Worm (Caenorhabditis elegans) whole organism, young adult: ENCODE measurements around the gene F13B6.2.

ENCODE experiments used
- B0035.1 ChIP-seq: sonication (generic microtip); optimal IDR thresholded peaks from 2 replicates; lab custom pipeline; 2016; ENCODE audit warnings: missing genetic modification characterization, mild to moderate bottlenecking, missing compliant biosample characterization, missing genotype, missing genetic modification reagents
- B0336.3 ChIP-seq: fragments of 200-800 bp; sonication (Bioruptor generic); IDR thresholded peaks from 2 replicates; pipeline ENCODE4 v1.3.6; 2022; ENCODE audit warnings: missing genetic modification characterization, missing compliant biosample characterization
- C06A6.2 ChIP-seq: fragments of 200-800 bp; sonication (Bioruptor generic); conservative IDR thresholded peaks from 2 replicates; pipeline ENCODE4 v1.3.6; 2022; ENCODE audit warnings: missing genetic modification characterization, missing compliant biosample characterization
- D2030.7 ChIP-seq: fragments of 200-800 bp; sonication (Bioruptor generic); IDR thresholded peaks from 2 replicates; pipeline ENCODE4 v1.3.6; 2022; ENCODE audit warnings: missing genetic modification reagents, missing genetic modification characterization, missing compliant biosample characterization
- F22D6.2 ChIP-seq: sonication (generic microtip); optimal IDR thresholded peaks from 2 replicates; lab custom pipeline; 2016; ENCODE audit warnings: mild to moderate bottlenecking, missing genetic modification characterization, missing compliant biosample characterization
- F39B2.1 ChIP-seq: fragments of 200-800 bp; sonication (Bioruptor generic); IDR thresholded peaks from 2 replicates; pipeline ENCODE4 v1.3.6; 2022; ENCODE audit warnings: missing genetic modification reagents, missing genetic modification characterization, missing compliant biosample characterization
- F52B5.7 ChIP-seq: sonication (generic microtip); optimal IDR thresholded peaks from 2 replicates; lab custom pipeline; 2016; ENCODE audit warnings: mild to moderate bottlenecking, missing genetic modification characterization, missing compliant biosample characterization
- F55B11.4 ChIP-seq: sonication (generic microtip); optimal IDR thresholded peaks from 2 replicates; lab custom pipeline; 2016; ENCODE audit warnings: missing compliant biosample characterization, missing genetic modification characterization, borderline replicate concordance; ENCODE audit not compliant: insufficient read depth
- K12H6.12 ChIP-seq: fragments of 200-800 bp; sonication (Bioruptor generic); optimal IDR thresholded peaks from 2 replicates; lab custom pipeline; 2018; ENCODE audit warnings: mild to moderate bottlenecking, missing genetic modification characterization, missing compliant biosample characterization
- Y53G8AR.9 ChIP-seq: fragments of 200-800 bp; sonication (Bioruptor generic); conservative IDR thresholded peaks from 2 replicates; pipeline ENCODE4 v1.3.6; 2022; ENCODE audit warnings: missing genetic modification reagents, missing genetic modification characterization, missing compliant biosample characterization
- Y95B8A.8 ChIP-seq: fragments of 200-800 bp; sonication (Bioruptor generic); IDR thresholded peaks from 2 replicates; pipeline ENCODE4 v1.3.6; 2022; ENCODE audit warnings: missing genetic modification reagents, missing genetic modification characterization, missing compliant biosample characterization
- ZK185.1 ChIP-seq: sonication (generic microtip); optimal IDR thresholded peaks from 2 replicates; lab custom pipeline; 2016; ENCODE audit warnings: mild to moderate bottlenecking, missing genetic modification characterization, missing compliant biosample characterization; ENCODE audit not compliant: poor library complexity, severe bottlenecking
- ccch-3 ChIP-seq: fragments of 200-800 bp; sonication (Bioruptor generic); optimal IDR thresholded peaks from 2 replicates; lab custom pipeline; 2018; ENCODE audit warnings: mild to moderate bottlenecking, missing genetic modification characterization, missing compliant biosample characterization
- cebp-2 ChIP-seq: fragments of 200-800 bp; sonication (Bioruptor generic); IDR thresholded peaks from 2 replicates; pipeline ENCODE4 v1.3.6; 2022; ENCODE audit warnings: missing genetic modification characterization, missing compliant biosample characterization
- ceh-100 ChIP-seq: fragments of 200-800 bp; sonication (Bioruptor generic); IDR thresholded peaks from 2 replicates; pipeline ENCODE4 v1.3.6; 2022; ENCODE audit warnings: missing genetic modification reagents, missing genetic modification characterization, missing compliant biosample characterization
- ceh-27 ChIP-seq: fragments of 200-800 bp; sonication (Bioruptor generic); optimal IDR thresholded peaks from 2 replicates; lab custom pipeline; 2018; ENCODE audit warnings: mild to moderate bottlenecking, missing genetic modification characterization, moderate library complexity, missing compliant biosample characterization
- ceh-40 ChIP-seq: fragments of 200-800 bp; sonication (Bioruptor generic); IDR thresholded peaks from 2 replicates; pipeline ENCODE4 v1.3.6; 2022; ENCODE audit warnings: missing genetic modification characterization, missing compliant biosample characterization
- ceh-58 ChIP-seq: fragments of 200-800 bp; sonication (Bioruptor generic); IDR thresholded peaks from 2 replicates; pipeline ENCODE4 v1.3.6; 2022; ENCODE audit warnings: missing genetic modification characterization, missing compliant biosample characterization
- ceh-79 ChIP-seq: sonication (generic microtip); optimal IDR thresholded peaks from 2 replicates; lab custom pipeline; 2017; ENCODE audit warnings: mild to moderate bottlenecking, missing genetic modification characterization, missing compliant biosample characterization
- ceh-91 ChIP-seq: fragments of 200-800 bp; sonication (Bioruptor generic); IDR thresholded peaks from 2 replicates; pipeline ENCODE4 v1.3.6; 2022; ENCODE audit warnings: missing genetic modification reagents, missing genetic modification characterization, missing compliant biosample characterization
- dpl-1 ChIP-seq: fragments of 150-350 bp; optimal IDR thresholded peaks from 2 replicates; lab custom pipeline; 2014; ENCODE audit warnings: missing biosample characterization, missing genetic modification reagents, missing genetic modification characterization
- egl-44 ChIP-seq: fragments of 200-800 bp; sonication (Bioruptor generic); IDR thresholded peaks from 2 replicates; pipeline ENCODE4 v1.3.6; 2022; ENCODE audit warnings: missing genetic modification reagents, missing genetic modification characterization, missing compliant biosample characterization
- ekl-4 ChIP-seq: fragments of 200-800 bp; sonication (Bioruptor generic); IDR thresholded peaks from 2 replicates; pipeline ENCODE4 v1.3.6; 2022; ENCODE audit warnings: missing genetic modification reagents, missing genetic modification characterization, missing compliant biosample characterization
- hrde-1 ChIP-seq: sonication (generic microtip); optimal IDR thresholded peaks from 2 replicates; lab custom pipeline; 2016; ENCODE audit warnings: missing genetic modification characterization, mild to moderate bottlenecking, missing compliant biosample characterization, moderate library complexity, missing genotype, missing genetic modification reagents, borderline replicate concordance
- let-607 ChIP-seq, 2 experiments: fragments of 200-800 bp in 1 of 2; sonication (Bioruptor generic) in 1 of 2; sonication (generic microtip) in 1 of 2; optimal IDR thresholded peaks; 2 replicates each; lab custom pipeline; 2016 to 2018; ENCODE audit warnings: mild to moderate bottlenecking in 2 of 2, missing compliant biosample characterization in 2 of 2, missing genetic modification characterization in 2 of 2, moderate library complexity in 2 of 2, missing genotype in 1 of 2
- lin-40 ChIP-seq: sonication (generic microtip); optimal IDR thresholded peaks from 2 replicates; lab custom pipeline; 2016; ENCODE audit warnings: missing genetic modification characterization, mild to moderate bottlenecking, missing compliant biosample characterization, missing genotype, missing genetic modification reagents
- lin-54 ChIP-seq: fragments of 200-800 bp; sonication (Bioruptor generic); optimal IDR thresholded peaks from 2 replicates; lab custom pipeline; 2018; ENCODE audit warnings: mild to moderate bottlenecking, missing genetic modification characterization, missing compliant biosample characterization
- mcd-1 ChIP-seq: fragments of 200-800 bp; sonication (Bioruptor generic); IDR thresholded peaks from 2 replicates; pipeline ENCODE4 v1.3.6; 2022; ENCODE audit warnings: missing genetic modification reagents, missing genetic modification characterization, missing compliant biosample characterization
- nfya-1 ChIP-seq: sonication (generic microtip); optimal IDR thresholded peaks from 2 replicates; lab custom pipeline; 2017; ENCODE audit warnings: antibody characterized with exemption, missing compliant biosample characterization, missing genetic modification characterization, borderline replicate concordance; ENCODE audit not compliant: insufficient read depth
- nfya-2 ChIP-seq: fragments of 200-800 bp; sonication (Bioruptor generic); IDR thresholded peaks from 2 replicates; pipeline ENCODE4 v1.3.6; 2022; ENCODE audit warnings: missing genetic modification reagents, missing genetic modification characterization, missing compliant biosample characterization
- nfyb-1 ChIP-seq: fragments of 200-800 bp; sonication (Bioruptor generic); IDR thresholded peaks from 2 replicates; pipeline ENCODE4 v1.3.6; 2022; ENCODE audit warnings: missing genetic modification reagents, missing genetic modification characterization, missing compliant biosample characterization
- nhr-27 ChIP-seq: fragments of 200-800 bp; sonication (Bioruptor generic); optimal IDR thresholded peaks from 2 replicates; lab custom pipeline; 2018; ENCODE audit warnings: mild to moderate bottlenecking, missing genetic modification characterization, moderate library complexity, missing compliant biosample characterization
- pbrm-1 ChIP-seq: fragments of 200-800 bp; sonication (Bioruptor generic); IDR thresholded peaks from 2 replicates; pipeline ENCODE4 v1.3.6; 2022; ENCODE audit warnings: missing genetic modification reagents, missing genetic modification characterization, missing compliant biosample characterization
- pha-4 ChIP-seq: fragments of 150-350 bp; sonication (generic microtip); optimal IDR thresholded peaks from 2 replicates; lab custom pipeline; 2014; ENCODE audit warnings: missing biosample characterization, missing genetic modification reagents, missing genetic modification characterization
- repo-1 ChIP-seq: sonication (generic microtip); optimal IDR thresholded peaks from 2 replicates; lab custom pipeline; 2017; ENCODE audit warnings: mild to moderate bottlenecking, missing genetic modification characterization, missing compliant biosample characterization
- sea-2 ChIP-seq: fragments of 200-800 bp; sonication (Bioruptor generic); IDR thresholded peaks from 2 replicates; pipeline ENCODE4 v1.3.6; 2022; ENCODE audit warnings: missing genetic modification characterization, missing compliant biosample characterization
- snpc-1.3 ChIP-seq: sonication (generic microtip); optimal IDR thresholded peaks from 2 replicates; lab custom pipeline; 2017; ENCODE audit warnings: missing genetic modification characterization, mild to moderate bottlenecking, missing compliant biosample characterization, antibody characterized with exemption, moderate library complexity, missing genotype, missing genetic modification reagents; ENCODE audit not compliant: insufficient read depth
- snpc-4 ChIP-seq, 5 experiments: fragments of 150-350 bp in 1 of 5; sonication (generic microtip) in 4 of 5; optimal IDR thresholded peaks; 2 replicates each; lab custom pipeline; 2014 to 2018; ENCODE audit warnings: missing genetic modification characterization in 5 of 5, missing biosample characterization in 3 of 5, antibody characterized with exemption in 2 of 5, mild to moderate bottlenecking in 2 of 5, missing compliant biosample characterization in 2 of 5, missing genotype in 2 of 5, moderate library complexity in 2 of 5, missing genetic modification reagents in 1 of 5
- somi-1 ChIP-seq: fragments of 200-800 bp; sonication (Bioruptor generic); optimal IDR thresholded peaks from 2 replicates; lab custom pipeline; 2018; ENCODE audit warnings: mild to moderate bottlenecking, missing genetic modification characterization, missing compliant biosample characterization
- tbp1 ChIP-seq: fragments of 200-800 bp; sonication (Bioruptor generic); optimal IDR thresholded peaks from 2 replicates; lab custom pipeline; 2018; ENCODE audit warnings: mild to moderate bottlenecking, missing genetic modification characterization, missing compliant biosample characterization
- tlf-1 ChIP-seq: fragments of 200-800 bp; sonication (Bioruptor generic); optimal IDR thresholded peaks from 2 replicates; lab custom pipeline; 2018; ENCODE audit warnings: mild to moderate bottlenecking, missing genetic modification characterization, missing compliant biosample characterization
- unc-62 ChIP-seq: fragments of 150-350 bp; optimal IDR thresholded peaks from 2 replicates; lab custom pipeline; 2014; ENCODE audit warnings: missing biosample characterization, missing genetic modification reagents, missing genetic modification characterization
- zfh-2 ChIP-seq: fragments of 200-800 bp; sonication (Bioruptor generic); conservative IDR thresholded peaks from 2 replicates; pipeline ENCODE4 v1.3.6; 2022; ENCODE audit warnings: missing genetic modification reagents, missing genetic modification characterization, missing compliant biosample characterization
- ztf-18 ChIP-seq: sonication (generic microtip); optimal IDR thresholded peaks from 2 replicates; lab custom pipeline; 2016; ENCODE audit warnings: missing genotype, mild to moderate bottlenecking, missing genetic modification characterization, missing compliant biosample characterization
- ztf-3 ChIP-seq: fragments of 200-800 bp; sonication (Bioruptor generic); optimal IDR thresholded peaks from 2 replicates; lab custom pipeline; 2018; ENCODE audit warnings: mild to moderate bottlenecking, missing genetic modification characterization, missing compliant biosample characterization
- ztf-6 ChIP-seq: fragments of 200-800 bp; sonication (Bioruptor generic); IDR thresholded peaks from 2 replicates; pipeline ENCODE4 v1.3.6; 2022; ENCODE audit warnings: missing genetic modification reagents, missing genetic modification characterization, missing compliant biosample characterization

The F13B6.2 gene

ce11 chrIV:7505866-7506488 is 45.9 kb upstream of the F13B6.2 start (continued):
- TF ChIP-seq snpc-4 (GFP tag; optimal IDR thresholded peaks at IDR 0.05; lab: Kevin White, UChicago) (no peak), snpc-4 (tag; optimal IDR thresholded peaks at IDR 0.05; lab: Kevin White, UChicago) (peak in 2 of 4 experiments; percentile 35 to 47), pbrm-1 (GFP tag; lab: Robert Waterston, UW) (peak; percentile 61; the same call in 1 of the 2 replicates), ceh-100 (GFP tag; lab: Robert Waterston, UW) (no peak), somi-1 (GFP tag; lab: Kevin White, UChicago) (no peak), ztf-3 (GFP tag; lab: Kevin White, UChicago) (no peak), F52B5.7 (peak; percentile 22), ccch-3 (no peak), lin-40 (peak; percentile 35), sea-2 (GFP tag; lab: Robert Waterston, UW) (no peak), D2030.7 (GFP tag; lab: Robert Waterston, UW) (peak; percentile 34; the same call in 1 of the 2 replicates), mcd-1 (GFP tag; lab: Robert Waterston, UW) (no peak; the same call in none of the 2 replicates), Y95B8A.8 (peak; percentile 73), C06A6.2 (GFP tag; lab: Robert Waterston, UW) (peak; percentile 48; the same call in 1 of the 2 replicates), tlf-1 (peak; percentile 77), ztf-6 (no peak), F55B11.4 (tag; lab: Kevin White, UChicago) (no peak), ceh-91 (GFP tag; lab: Robert Waterston, UW) (no peak), nfya-1 (tag; lab: Kevin White, UChicago) (no peak), let-607 (tag; optimal IDR thresholded peaks at IDR 0.05; lab: Kevin White, UChicago) (no peak), F39B2.1 (0 out of 2 replicates have a peak, but pooled peaks have one; percentile 40), nfyb-1 (GFP tag; lab: Robert Waterston, UW) (0 out of 2 replicates have a peak, but pooled peaks have one; percentile 42), zfh-2 (GFP tag; lab: Robert Waterston, UW) (no peak), snpc-1.3 (peak; percentile 78), F22D6.2 (no peak), repo-1 (tag; lab: Kevin White, UChicago) (peak; percentile 88), hrde-1 (tag; lab: Kevin White, UChicago) (peak; percentile 78), tbp1 (GFP tag; lab: Kevin White, UChicago) (peak; percentile 39), ceh-27 (no peak), nhr-27 (peak; percentile 54), ztf-18 (tag; lab: Kevin White, UChicago) (no peak), pha-4 (tag; lab: Kevin White, UChicago) (peak; percentile 36), ZK185.1 (tag; lab: Kevin White, UChicago) (peak; percentile 67), unc-62 (GFP tag; lab: Kevin White, UChicago) (no peak), ceh-58 (GFP tag; lab: Robert Waterston, UW) (no peak), egl-44 (no peak), B0336.3 (GFP tag; lab: Robert Waterston, UW) (peak; percentile 86), K12H6.12 (no peak), ceh-79 (tag; lab: Kevin White, UChicago) (no peak), lin-54 (GFP tag; lab: Kevin White, UChicago) (peak; percentile 49), B0035.1 (tag; lab: Kevin White, UChicago) (peak; percentile 10), ceh-40 (GFP tag; lab: Robert Waterston, UW) (no peak), ekl-4 (no peak; the same call in none of the 2 replicates), cebp-2 (GFP tag; lab: Robert Waterston, UW) (peak; percentile 79; the same call in 1 of the 2 replicates), Y53G8AR.9 (GFP tag; lab: Robert Waterston, UW) (peak; percentile 88), dpl-1 (no peak), nfya-2 (GFP tag; lab: Robert Waterston, UW) (no peak)
